Fruit fly (Drosophila melanogaster) S2 (cell line): Measurements from ENCODE around the gene CG31677.

ENCODE experiments used
- CG8478 ChIP-seq: fragments of >200 bp; optimal IDR thresholded peaks from 2 replicates; lab custom pipeline; 2018
- CTCF ChIP-seq, 2 experiments: fragments of >200 bp; optimal IDR thresholded peaks; 2 replicates each; lab custom pipeline; 2018

dm6 chr2L:20645394-20645869 is 41.4 kb upstream of the CG31677 start, which contains the start of the genes phr6-4 and CG2608:
- no peak for TF ChIP-seq CG8478 (lab: Kevin White, UChicago)
- TF ChIP-seq CTCF (optimal IDR thresholded peaks at IDR 0.05; lab: Kevin White, UChicago): no peak
